Worm (Caenorhabditis elegans): ENCODE results near the gene F55H2.5.

- TF ChIP-seq lin-39 (tag; optimal IDR thresholded peaks at IDR 0.05) (no peak), elt-3 (tag; optimal IDR thresholded peaks at IDR 0.05) (no peak), elt-1 (tag; optimal IDR thresholded peaks at IDR 0.05) (no peak), snpc-4 (tag; optimal IDR thresholded peaks at IDR 0.05) (no peak), mdl-1 (tag; optimal IDR thresholded peaks at IDR 0.05) (no peak), nhr-23 (tag; optimal IDR thresholded peaks at IDR 0.05) (no peak), ceh-16 (tag; optimal IDR thresholded peaks at IDR 0.05) (no peak)
Measured at ce11 chrIII:9511055-9511520, at the start of gene F55H2.5.
